Fruit fly (Drosophila melanogaster): Measurements from ENCODE around the gene Mpv17.

Gene Mpv17

dm6 chr4:1026117-1026743, 2.9 kb downstream of the Mpv17 start (continued):
- no peak for TF ChIP-seq chif (GFP tag; optimal IDR thresholded peaks at IDR 0.05)
- no peak for TF ChIP-seq CG5245 (GFP tag; optimal IDR thresholded peaks at IDR 0.05)
- peak; percentile 65 for TF ChIP-seq cg (GFP tag; optimal IDR thresholded peaks at IDR 0.05)
- peak; percentile 18 for TF ChIP-seq MESR4 (GFP tag; optimal IDR thresholded peaks at IDR 0.05)
- TF ChIP-seq CG17328 (GFP tag; IDR thresholded peaks at IDR 0.05), result no peak
- no peak for TF ChIP-seq CG9437 (GFP tag; optimal IDR thresholded peaks at IDR 0.05)
- no peak for TF ChIP-seq sisA (GFP tag; IDR thresholded peaks at IDR 0.05)
- no peak for TF ChIP-seq ase (GFP tag; IDR thresholded peaks at IDR 0.05)
- peak; percentile 11 for TF ChIP-seq CG1603 (tag; optimal IDR thresholded peaks at IDR 0.05)
- peak in 1 of 3 experiments; percentile 56 for TF ChIP-seq Stat92E (GFP tag; optimal IDR thresholded peaks at IDR 0.05)
- TF ChIP-seq CG4328 (GFP tag; optimal IDR thresholded peaks at IDR 0.05), result no peak
- TF ChIP-seq Gug (GFP tag; IDR thresholded peaks at IDR 0.05), result no peak
- TF ChIP-seq eve (GFP tag; optimal IDR thresholded peaks at IDR 0.05), result peak in 1 of 2 experiments; percentile 29

dm6 chr4:1025101-1025500, 4.1 kb downstream of the Mpv17 start:
- TF ChIP-seq CG11695 (GFP tag; IDR thresholded peaks at IDR 0.05) (0 out of 3 replicates have a peak, but pooled peaks have one; percentile 24), CG11696 (GFP tag; IDR thresholded peaks at IDR 0.05) (peak; percentile 70), Med (GFP tag) (peak; percentile 0), Stat92E (GFP tag; optimal IDR thresholded peaks at IDR 0.05) (no peak), sens (GFP tag) (peak; percentile 44), Ets65A (GFP tag) (peak; percentile 62), D19A (tag; optimal IDR thresholded peaks at IDR 0.05) (no peak), grau (tag; optimal IDR thresholded peaks at IDR 0.05) (no peak), Xrp1 (GFP tag; IDR thresholded peaks at IDR 0.05) (peak; percentile 23; the same call in 1 of the 2 replicates), CG17328 (GFP tag; IDR thresholded peaks at IDR 0.05) (peak; percentile 30; the same call in 1 of the 2 replicates)

- TF ChIP-seq CG11723 (GFP tag; optimal IDR thresholded peaks at IDR 0.05), result peak; percentile 55
- no peak for TF ChIP-seq CG9817 (tag; optimal IDR thresholded peaks at IDR 0.05)
- TF ChIP-seq CG6254 (GFP tag; optimal IDR thresholded peaks at IDR 0.05), result peak; percentile 63
- no peak for TF ChIP-seq al (GFP tag; IDR thresholded peaks at IDR 0.05)
Measured at dm6 chr4:1008444-1008843, 20.7 kb downstream of the Mpv17 start.

- no peak for TF ChIP-seq Nf-YA (GFP tag; IDR thresholded peaks at IDR 0.05)
- TF ChIP-seq CG13894 (tag; optimal IDR thresholded peaks at IDR 0.05), result peak; percentile 47
- TF ChIP-seq CG14860 (GFP tag; IDR thresholded peaks at IDR 0.05; ENCODE audit: partially characterized antibody), result no peak
- TF ChIP-seq sr (GFP tag; IDR thresholded peaks at IDR 0.05), result no peak
- TF ChIP-seq Dip3 (GFP tag; optimal IDR thresholded peaks at IDR 0.05), result no peak
- no peak for TF ChIP-seq Adf1 (GFP tag; IDR thresholded peaks at IDR 0.05)
- peak; percentile 93 for TF ChIP-seq Nf-YC (tag; optimal IDR thresholded peaks at IDR 0.05)
- no peak for TF ChIP-seq ap (GFP tag; IDR thresholded peaks at IDR 0.05)
- no peak for TF ChIP-seq CG34376 (GFP tag; optimal IDR thresholded peaks at IDR 0.05)
- no peak for TF ChIP-seq repo (GFP tag; optimal IDR thresholded peaks at IDR 0.05)
- TF ChIP-seq CG15011 (GFP tag; optimal IDR thresholded peaks at IDR 0.05), result no peak
- TF ChIP-seq Nf-YB (GFP tag; optimal IDR thresholded peaks at IDR 0.05), result peak; percentile 91
- no peak for TF ChIP-seq unc-4 (GFP tag; IDR thresholded peaks at IDR 0.05; ENCODE audit: partially characterized antibody)
Measured at dm6 chr4:995958-996357, 33.2 kb downstream of the Mpv17 start.
